Worm (Caenorhabditis elegans) whole organism, late embryonic: ENCODE results near the gene eri-9.
"Not testable (repeated sequence)": the region's sequence is repeated elsewhere in the genome, so short reads cannot be mapped to it uniquely, and the experiment has no call there.

Source experiments
- Y22D7AL.16 ChIP-seq: sonication (generic microtip); optimal IDR thresholded peaks from 2 replicates; lab custom pipeline; 2016; ENCODE audit warnings: missing genetic modification characterization, missing compliant biosample characterization
- ama-1 ChIP-seq: fragments of 150-350 bp; optimal IDR thresholded peaks from 2 replicates; lab custom pipeline; 2014
- ceh-9 ChIP-seq: sonication (generic microtip); optimal IDR thresholded peaks from 2 replicates; lab custom pipeline; 2016; ENCODE audit warnings: mild to moderate bottlenecking, missing genetic modification characterization, inconsistent platforms, missing compliant biosample characterization
- nfya-1 ChIP-seq: sonication (generic microtip); optimal IDR thresholded peaks from 2 replicates; lab custom pipeline; 2017; ENCODE audit warnings: missing genetic modification characterization, mild to moderate bottlenecking, missing compliant biosample characterization, antibody characterized with exemption, moderate library complexity
- zip-5 ChIP-seq: sonication (generic microtip); optimal IDR thresholded peaks from 2 replicates; lab custom pipeline; 2016; ENCODE audit warnings: missing genetic modification characterization, missing compliant biosample characterization

- not testable (repeated sequence) for TF ChIP-seq nfya-1 (tag; lab: Kevin White, UChicago); Y22D7AL.16; ama-1 (lab: Kevin White, UChicago); zip-5 (tag; lab: Kevin White, UChicago); ceh-9
These were observed 10.2 kb upstream of the eri-9 start, which contains the start of gene mmab-1 for ce11 chrIII:4922020-4922419.
